Worm (Caenorhabditis elegans) whole organism, young adult: ENCODE measurements around the gene C15H7.3.

Source experiments
- bed-1 ChIP-seq: fragments of 200-800 bp; sonication (Bioruptor generic); IDR thresholded peaks from 2 replicates; pipeline ENCODE4 v1.3.6; 2022; ENCODE audit warnings: missing genetic modification reagents, missing genetic modification characterization, missing compliant biosample characterization
- ccch-3 ChIP-seq: fragments of 200-800 bp; sonication (Bioruptor generic); optimal IDR thresholded peaks from 2 replicates; lab custom pipeline; 2018; ENCODE audit warnings: mild to moderate bottlenecking, missing genetic modification characterization, missing compliant biosample characterization
- cebp-2 ChIP-seq: fragments of 200-800 bp; sonication (Bioruptor generic); IDR thresholded peaks from 2 replicates; pipeline ENCODE4 v1.3.6; 2022; ENCODE audit warnings: missing genetic modification characterization, missing compliant biosample characterization
- ceh-40 ChIP-seq: fragments of 200-800 bp; sonication (Bioruptor generic); IDR thresholded peaks from 2 replicates; pipeline ENCODE4 v1.3.6; 2022; ENCODE audit warnings: missing genetic modification characterization, missing compliant biosample characterization
- ceh-91 ChIP-seq: fragments of 200-800 bp; sonication (Bioruptor generic); IDR thresholded peaks from 2 replicates; pipeline ENCODE4 v1.3.6; 2022; ENCODE audit warnings: missing genetic modification reagents, missing genetic modification characterization, missing compliant biosample characterization
- efl-1 ChIP-seq: fragments of 150-350 bp; optimal IDR thresholded peaks from 2 replicates; lab custom pipeline; 2014; ENCODE audit warnings: missing biosample characterization, missing genetic modification reagents, missing genetic modification characterization
- hlh-26 ChIP-seq: fragments of 200-800 bp; sonication (Bioruptor generic); conservative IDR thresholded peaks from 2 replicates; pipeline ENCODE4 v1.3.6; 2022; ENCODE audit warnings: missing genetic modification reagents, missing genetic modification characterization, missing compliant biosample characterization
- hmg-20 ChIP-seq: fragments of 200-800 bp; sonication (Bioruptor generic); IDR thresholded peaks from 2 replicates; pipeline ENCODE4 v1.3.6; 2022; ENCODE audit warnings: missing genetic modification reagents, missing genetic modification characterization, missing compliant biosample characterization
- lin-35 ChIP-seq, 3 experiments: fragments of 150-350 bp in 2 of 3; sonication (generic microtip) in 1 of 3; optimal IDR thresholded peaks; 2 replicates each; lab custom pipeline; 2014 to 2018; ENCODE audit warnings: missing biosample characterization in 3 of 3, missing genetic modification characterization in 3 of 3, missing genetic modification reagents in 3 of 3
- lir-1 ChIP-seq: fragments of 200-800 bp; sonication (Bioruptor generic); conservative IDR thresholded peaks from 2 replicates; pipeline ENCODE4 v1.3.6; 2022; ENCODE audit warnings: missing genetic modification reagents, missing genetic modification characterization, missing compliant biosample characterization
- pbrm-1 ChIP-seq: fragments of 200-800 bp; sonication (Bioruptor generic); IDR thresholded peaks from 2 replicates; pipeline ENCODE4 v1.3.6; 2022; ENCODE audit warnings: missing genetic modification reagents, missing genetic modification characterization, missing compliant biosample characterization
- snpc-4 ChIP-seq, 5 experiments: fragments of 150-350 bp in 1 of 5; sonication (generic microtip) in 4 of 5; optimal IDR thresholded peaks; 2 replicates each; lab custom pipeline; 2014 to 2018; ENCODE audit warnings: missing genetic modification characterization in 5 of 5, missing biosample characterization in 3 of 5, antibody characterized with exemption in 2 of 5, mild to moderate bottlenecking in 2 of 5, missing compliant biosample characterization in 2 of 5, missing genotype in 2 of 5, moderate library complexity in 2 of 5, missing genetic modification reagents in 1 of 5
- unc-62 ChIP-seq: fragments of 150-350 bp; optimal IDR thresholded peaks from 2 replicates; lab custom pipeline; 2014; ENCODE audit warnings: missing biosample characterization, missing genetic modification reagents, missing genetic modification characterization

ce11 chrIII:9629054-9629453 lies 22.7 kb downstream of the C15H7.3 start, which contains the start of gene tbg-1:
- no peak for TF ChIP-seq cebp-2 (GFP tag; lab: Robert Waterston, UW)
- no peak for TF ChIP-seq ceh-91 (GFP tag; lab: Robert Waterston, UW)
- TF ChIP-seq efl-1 = no peak
- no peak for TF ChIP-seq snpc-4 (GFP tag; optimal IDR thresholded peaks at IDR 0.05; lab: Kevin White, UChicago)
- no peak for TF ChIP-seq snpc-4 (tag; optimal IDR thresholded peaks at IDR 0.05; lab: Kevin White, UChicago)
- no peak for TF ChIP-seq ceh-40 (GFP tag; lab: Robert Waterston, UW)
- TF ChIP-seq bed-1 (GFP tag; lab: Robert Waterston, UW) = no peak
- no peak for TF ChIP-seq ccch-3 (GFP tag; lab: Kevin White, UChicago)
- TF ChIP-seq lir-1 (GFP tag; lab: Robert Waterston, UW) = no peak
- TF ChIP-seq unc-62 (GFP tag; lab: Kevin White, UChicago) = no peak
- TF ChIP-seq lin-35 (GFP tag; optimal IDR thresholded peaks at IDR 0.05; lab: Kevin White, UChicago) = no peak
- no peak for TF ChIP-seq pbrm-1
- no peak for TF ChIP-seq hlh-26 (GFP tag; lab: Robert Waterston, UW)
- TF ChIP-seq hmg-20 (GFP tag; lab: Robert Waterston, UW) = no peak
